Worm (Caenorhabditis elegans): ENCODE results near the gene str-30.
A peak's percentile ranks its signal among the peaks of the same experiment; 100 is the strongest.

str-30 gene

DNA sequence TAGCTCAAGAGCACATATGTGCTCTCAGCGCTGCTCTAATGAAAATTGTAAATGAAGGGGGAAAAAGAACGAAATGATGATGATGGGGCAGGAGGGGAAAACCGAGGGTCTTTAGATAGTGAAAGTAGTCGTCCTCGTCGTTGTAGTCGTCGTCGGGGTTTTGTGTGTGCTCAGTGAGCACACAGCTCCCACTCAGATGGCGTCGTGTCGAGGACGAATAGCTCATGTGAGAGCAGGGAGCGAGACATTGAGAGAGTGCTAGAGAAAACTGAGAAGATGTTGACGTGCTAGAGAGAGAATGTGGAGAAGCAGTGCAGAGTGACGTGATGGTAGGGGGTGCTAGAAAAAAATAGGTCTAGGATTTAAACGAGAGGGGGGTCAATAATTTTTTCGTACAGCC, 7.1 kb upstream of the str-30 start:
- TF ChIP-seq mep-1 (tag; optimal IDR thresholded peaks at IDR 0.05), result peak; percentile 59
- peak in 1 of 2 experiments; percentile 26 for TF ChIP-seq hif-1 (tag; optimal IDR thresholded peaks at IDR 0.05)
- TF ChIP-seq mdt-29 (GFP tag; IDR thresholded peaks at IDR 0.05), result no peak
- no peak for TF ChIP-seq lin-13 (GFP tag; optimal IDR thresholded peaks at IDR 0.05)
- TF ChIP-seq lin-15B (tag; optimal IDR thresholded peaks at IDR 0.05), result no peak
- TF ChIP-seq nhr-48 (tag; optimal IDR thresholded peaks at IDR 0.05), result no peak
- TF ChIP-seq unc-62 (GFP tag; optimal IDR thresholded peaks at IDR 0.05 in 1 of 2), result peak in 1 of 2 experiments; percentile 99
- no peak for TF ChIP-seq unc-62 (tag; optimal IDR thresholded peaks at IDR 0.05)
- peak; percentile 57; the same call in 1 of the 2 replicates for TF ChIP-seq hmg-1.1 (GFP tag; IDR thresholded peaks at IDR 0.05)
- no peak for TF ChIP-seq mxl-2 (GFP tag; conservative IDR thresholded peaks at IDR 0.05)
- no peak for TF ChIP-seq pqm-1 (tag; optimal IDR thresholded peaks at IDR 0.05)
- TF ChIP-seq set-16 (GFP tag; IDR thresholded peaks at IDR 0.05), result 0 out of 2 replicates have a peak, but pooled peaks have one; percentile 24
- no peak for TF ChIP-seq nhr-42 (GFP tag; IDR thresholded peaks at IDR 0.05)
- no peak for TF ChIP-seq ceh-44 (GFP tag; IDR thresholded peaks at IDR 0.05)
- no peak for TF ChIP-seq mxl-3 (GFP tag; optimal IDR thresholded peaks at IDR 0.05)
- no peak for TF ChIP-seq ztf-7 (tag; optimal IDR thresholded peaks at IDR 0.05)
- no peak for TF ChIP-seq nhr-237 (tag; optimal IDR thresholded peaks at IDR 0.05)
- peak; percentile 65 for TF ChIP-seq hlh-30 (tag; optimal IDR thresholded peaks at IDR 0.05; ENCODE audit: insufficient read depth)
- TF ChIP-seq nhr-10 (tag; optimal IDR thresholded peaks at IDR 0.05), result no peak
- TF ChIP-seq ztf-11 (tag; optimal IDR thresholded peaks at IDR 0.05), result no peak
- TF ChIP-seq nhr-111 (GFP tag; optimal IDR thresholded peaks at IDR 0.05), result no peak
- TF ChIP-seq pha-4 (GFP tag; IDR thresholded peaks at IDR 0.05), result no peak
- no peak for TF ChIP-seq pha-4 (tag; optimal IDR thresholded peaks at IDR 0.05)
- TF ChIP-seq fkh-10 (GFP tag; optimal IDR thresholded peaks at IDR 0.05), result peak; percentile 61
- TF ChIP-seq dve-1 (tag; optimal IDR thresholded peaks at IDR 0.05; ENCODE audit: insufficient read depth), result no peak
- no peak for TF ChIP-seq lin-38 (GFP tag; IDR thresholded peaks at IDR 0.05)
- TF ChIP-seq dmd-6 (GFP tag; IDR thresholded peaks at IDR 0.05), result peak; percentile 21; the same call in 1 of the 2 replicates
- no peak for TF ChIP-seq zag-1 (tag; optimal IDR thresholded peaks at IDR 0.05)
- TF ChIP-seq arid-1 (GFP tag; conservative IDR thresholded peaks at IDR 0.05), result no peak
- peak; percentile 47; the same call in 1 of the 2 replicates for TF ChIP-seq ctbp-1 (GFP tag; IDR thresholded peaks at IDR 0.05)
- TF ChIP-seq F37D6.2 (tag; optimal IDR thresholded peaks at IDR 0.05), result peak; percentile 26
- TF ChIP-seq zfp-3 (GFP tag; conservative IDR thresholded peaks at IDR 0.05), result no peak
- TF ChIP-seq F44E2.7 (GFP tag; IDR thresholded peaks at IDR 0.05), result no peak
- peak in 1 of 2 experiments; percentile 48 for TF ChIP-seq mdl-1 (tag; optimal IDR thresholded peaks at IDR 0.05)
- TF ChIP-seq lsy-2 (tag; optimal IDR thresholded peaks at IDR 0.05), result peak in 1 of 2 experiments; percentile 68
- TF ChIP-seq vab-7 (GFP tag; IDR thresholded peaks at IDR 0.05), result no peak
- TF ChIP-seq nhr-25 (tag; optimal IDR thresholded peaks at IDR 0.05; ENCODE audit: borderline replicate concordance, insufficient read depth), result no peak
- no peak for TF ChIP-seq zip-2 (tag; optimal IDR thresholded peaks at IDR 0.05)
- no peak for TF ChIP-seq unc-130 (GFP tag; optimal IDR thresholded peaks at IDR 0.05)
- TF ChIP-seq madf-9 (GFP tag; conservative IDR thresholded peaks at IDR 0.05), result no peak
- no peak for TF ChIP-seq egl-27 (tag; optimal IDR thresholded peaks at IDR 0.05)
- TF ChIP-seq duxl-1 (tag; optimal IDR thresholded peaks at IDR 0.05; ENCODE audit: poor library complexity), result no peak
- no peak for TF ChIP-seq nhr-77 (tag; optimal IDR thresholded peaks at IDR 0.05)
- TF ChIP-seq nhr-28 (tag; optimal IDR thresholded peaks at IDR 0.05), result no peak
- no peak for TF ChIP-seq unc-39 (tag; optimal IDR thresholded peaks at IDR 0.05)
- TF ChIP-seq dmd-8 (GFP tag; IDR thresholded peaks at IDR 0.05), result no peak
- TF ChIP-seq aly-2 (tag; optimal IDR thresholded peaks at IDR 0.05), result no peak
- no peak for TF ChIP-seq mes-2 (tag; optimal IDR thresholded peaks at IDR 0.05; ENCODE audit: poor library complexity, severe bottlenecking)
- no peak for TF ChIP-seq ZK337.2 (GFP tag; IDR thresholded peaks at IDR 0.05)
- no peak for TF ChIP-seq nhr-102 (tag; optimal IDR thresholded peaks at IDR 0.05)
- no peak for TF ChIP-seq dpl-1 (GFP tag; optimal IDR thresholded peaks at IDR 0.05)
